Fruit fly (Drosophila melanogaster) Kc167 (cell line): ENCODE results near the gene Ntf-2.

Experiments
- Myc ChIP-seq: fragments of >200 bp; optimal IDR thresholded peaks from 2 replicates; lab custom pipeline; 2017; ENCODE audit warnings: missing external identifiers
- Sin3A ChIP-seq: fragments of >200 bp; optimal IDR thresholded peaks from 2 replicates; lab custom pipeline; 2018; ENCODE audit warnings: missing external identifiers
- h ChIP-seq: fragments of >200 bp; optimal IDR thresholded peaks from 3 replicates; lab custom pipeline; 2018; ENCODE audit warnings: missing external identifiers
- insv ChIP-seq: fragments of >200 bp; optimal IDR thresholded peaks from 3 replicates; lab custom pipeline; 2018; ENCODE audit warnings: missing external identifiers
- psq ChIP-seq: fragments of >200 bp; optimal IDR thresholded peaks from 2 replicates; lab custom pipeline; 2017; ENCODE audit warnings: missing external identifiers
- ttk ChIP-seq: sonication (Bioruptor generic); optimal IDR thresholded peaks from 2 replicates; lab custom pipeline; 2017; ENCODE audit warnings: missing external identifiers

The Ntf-2 gene

DNA sequence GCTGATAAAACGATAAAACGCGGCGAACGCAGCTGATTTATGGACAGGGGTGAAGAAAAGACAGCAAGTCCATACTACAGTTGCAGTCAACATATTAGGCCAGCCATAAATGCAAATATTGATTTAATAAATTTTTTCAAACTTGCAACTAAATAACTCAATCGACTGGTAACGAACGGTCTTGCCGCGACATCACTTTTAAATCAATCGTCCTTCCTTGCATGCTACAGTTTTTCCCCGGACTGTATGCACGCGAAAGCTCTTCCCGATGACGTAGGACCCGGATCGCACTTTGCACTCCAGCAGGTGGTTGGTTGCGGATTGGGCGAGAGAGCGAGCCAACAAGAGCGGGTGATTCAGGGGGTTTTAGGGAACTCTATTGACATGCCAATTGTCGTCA is 29.7 kb downstream of the Ntf-2 start:
- no peak for TF ChIP-seq ttk
- no peak for TF ChIP-seq Sin3A (lab: Kevin White, UChicago)
- TF ChIP-seq h (lab: Kevin White, UChicago), result no peak
- no peak for TF ChIP-seq insv (lab: Kevin White, UChicago)
- TF ChIP-seq psq (lab: Kevin White, UChicago), result no peak
- no peak for TF ChIP-seq Myc

DNA sequence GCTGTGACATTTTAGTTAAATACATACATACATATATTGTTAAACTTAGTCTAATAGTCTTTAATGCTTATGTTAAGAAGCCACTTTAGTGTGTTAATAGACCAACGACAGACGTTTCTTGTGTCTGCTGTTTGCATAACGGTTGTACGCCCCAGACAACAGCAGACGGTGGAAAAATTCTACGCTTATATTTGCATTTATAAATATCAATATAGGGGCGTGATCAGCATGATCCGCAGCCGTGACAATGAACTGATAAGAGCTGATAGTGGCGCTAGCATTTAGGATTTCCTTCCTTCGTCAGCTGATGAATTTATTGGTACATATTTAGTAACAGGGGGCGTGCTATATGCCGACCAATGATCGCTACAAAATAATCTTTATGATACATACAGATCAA is 30.5 kb downstream of the Ntf-2 start:
- TF ChIP-seq h (lab: Kevin White, UChicago) (no peak), Sin3A (lab: Kevin White, UChicago) (no peak), psq (lab: Kevin White, UChicago) (no peak), ttk (no peak), insv (lab: Kevin White, UChicago) (no peak), Myc (no peak)

DNA sequence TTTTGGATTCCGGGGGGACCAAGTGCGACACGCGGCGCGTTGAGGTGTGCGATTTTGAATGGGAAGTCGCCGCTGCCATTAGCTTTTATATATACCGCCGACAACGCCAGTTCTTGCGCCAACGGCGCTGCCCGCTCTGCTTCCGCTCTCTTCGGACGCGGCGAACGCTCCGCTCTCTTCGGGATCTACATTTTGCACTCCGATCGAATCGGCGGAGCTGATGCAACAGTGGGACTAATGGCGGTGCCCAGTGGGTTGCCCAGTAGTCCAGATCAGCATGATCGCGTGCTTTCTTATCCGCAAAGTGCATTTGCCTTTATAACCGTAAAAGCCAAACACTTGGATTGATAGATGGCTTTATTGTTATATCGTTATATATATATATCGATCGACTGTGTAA is 32.2 kb downstream of the Ntf-2 start, which contains the start of gene CG32512:
Gene CG32512, minus strand, starts transcription at position 67 of the 400 bp plus-strand sequence.
- TF ChIP-seq insv (lab: Kevin White, UChicago) (no peak), Myc (no peak), ttk (no peak), Sin3A (lab: Kevin White, UChicago) (no peak), psq (lab: Kevin White, UChicago) (no peak), h (lab: Kevin White, UChicago) (no peak)

dm6 chrX:21067908-21068307 is 32.6 kb downstream of the Ntf-2 start:
- TF ChIP-seq h (lab: Kevin White, UChicago) (no peak), ttk (no peak), psq (lab: Kevin White, UChicago) (no peak), Myc (no peak), Sin3A (lab: Kevin White, UChicago) (no peak), insv (lab: Kevin White, UChicago) (no peak)

DNA sequence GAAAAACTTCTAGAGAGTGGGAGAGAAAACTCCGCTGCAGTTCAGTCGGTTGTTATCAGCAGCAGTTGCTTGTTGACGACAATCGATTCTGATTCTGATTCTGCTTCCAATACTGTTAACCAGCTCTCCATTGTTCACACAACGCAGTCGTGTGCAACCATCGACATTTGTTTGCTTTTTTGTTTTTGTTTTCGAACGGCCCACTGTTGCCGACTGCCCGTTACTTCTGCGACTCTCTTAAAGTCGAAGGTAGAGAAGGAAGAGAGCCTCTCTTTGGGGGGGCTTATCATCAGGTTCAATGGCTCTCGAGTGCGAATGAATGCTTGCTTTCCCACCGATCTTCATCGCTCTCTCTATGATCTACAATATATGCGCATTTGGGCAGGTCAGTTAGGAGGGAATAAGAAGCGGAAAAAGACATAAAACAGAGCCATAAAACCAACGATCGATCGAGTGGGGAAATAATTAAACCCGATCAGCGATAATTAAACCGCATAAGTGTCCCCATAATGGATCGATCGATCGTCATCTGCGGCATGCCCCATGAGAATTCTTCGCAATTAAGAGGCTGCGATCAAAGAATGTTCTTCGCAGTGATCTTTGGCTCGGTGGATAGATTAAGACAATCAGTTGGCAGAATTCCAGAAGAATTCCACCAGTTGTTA is 36.6 kb downstream of the Ntf-2 start:
- no peak for TF ChIP-seq Sin3A (lab: Kevin White, UChicago)
- no peak for TF ChIP-seq Myc
- no peak for TF ChIP-seq h (lab: Kevin White, UChicago)
- no peak for TF ChIP-seq insv (lab: Kevin White, UChicago)
- no peak for TF ChIP-seq psq (lab: Kevin White, UChicago)
- no peak for TF ChIP-seq ttk

DNA sequence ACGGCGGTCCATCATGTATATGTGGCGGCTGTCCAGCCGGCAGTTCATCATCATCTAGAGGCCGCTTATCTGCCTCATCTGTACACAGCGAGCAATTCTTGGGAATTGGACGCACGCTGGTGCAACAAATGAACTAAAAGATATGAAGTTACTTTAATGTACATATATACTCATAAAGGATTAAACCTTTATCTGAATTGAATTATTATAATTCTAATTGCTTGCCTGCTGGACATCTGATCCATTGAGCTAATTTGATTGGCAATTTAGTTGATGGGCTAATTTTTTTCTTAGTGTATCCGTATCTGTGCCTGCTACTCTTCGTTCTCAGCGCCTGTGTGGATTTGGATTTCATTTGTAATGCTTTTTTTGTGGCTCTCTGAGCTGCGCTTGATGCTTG is 37.7 kb downstream of the Ntf-2 start:
- no peak for TF ChIP-seq psq (lab: Kevin White, UChicago)
- no peak for TF ChIP-seq Sin3A (lab: Kevin White, UChicago)
- TF ChIP-seq h (lab: Kevin White, UChicago), result no peak
- no peak for TF ChIP-seq ttk

- TF ChIP-seq ttk, result no peak
- no peak for TF ChIP-seq psq (lab: Kevin White, UChicago)
- TF ChIP-seq h (lab: Kevin White, UChicago), result no peak
- no peak for TF ChIP-seq Myc
- TF ChIP-seq Sin3A (lab: Kevin White, UChicago), result no peak
- no peak for TF ChIP-seq insv (lab: Kevin White, UChicago)
Observed at dm6 chrX:21073641-21074328, 38.5 kb downstream of the Ntf-2 start.

- TF ChIP-seq ttk, result no peak
- TF ChIP-seq Sin3A (lab: Kevin White, UChicago), result no peak
Observed at dm6 chrX:21074329-21074708, 39.0 kb downstream of the Ntf-2 start.

DNA sequence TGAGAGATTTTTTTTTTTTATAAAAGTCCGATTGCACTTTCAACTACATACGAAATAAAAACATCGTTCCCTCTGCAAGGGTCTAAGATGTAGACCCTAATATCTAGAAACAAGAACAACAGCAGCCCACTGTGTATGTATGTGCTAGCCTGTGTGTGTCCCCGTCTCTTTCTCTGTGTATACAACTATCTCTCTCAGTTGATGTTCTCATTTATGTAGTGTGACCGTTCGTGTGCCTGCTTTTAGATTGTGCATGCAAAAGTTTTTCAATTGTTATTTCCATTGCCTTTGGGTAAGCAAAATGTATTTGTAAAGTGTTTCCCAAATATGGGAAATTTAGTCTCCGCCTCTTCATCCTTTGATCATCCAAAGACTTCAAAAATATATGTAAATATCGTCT is 45.1 kb downstream of the Ntf-2 start:
- TF ChIP-seq h (lab: Kevin White, UChicago), result no peak
- no peak for TF ChIP-seq ttk
- TF ChIP-seq Myc, result no peak
- no peak for TF ChIP-seq psq (lab: Kevin White, UChicago)
- no peak for TF ChIP-seq insv (lab: Kevin White, UChicago)
- no peak for TF ChIP-seq Sin3A (lab: Kevin White, UChicago)

DNA sequence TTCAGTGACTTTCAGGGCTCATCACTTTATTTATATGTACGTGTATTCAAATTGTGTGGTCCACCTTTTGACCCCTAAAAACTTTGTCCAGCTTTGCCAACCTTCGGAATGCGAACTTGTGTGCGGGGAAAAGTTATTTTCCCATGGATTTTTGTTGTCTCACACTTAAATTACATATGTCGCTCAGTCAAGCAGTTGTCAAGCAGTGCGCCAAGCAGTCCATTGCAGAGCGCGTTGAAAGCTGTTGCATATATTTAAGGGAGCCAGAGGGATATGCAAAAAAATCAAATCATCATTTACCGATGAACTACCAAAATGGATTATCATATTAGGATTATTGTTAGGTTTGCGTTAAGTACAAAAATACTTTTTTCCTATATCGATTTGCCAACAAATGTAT is 48.0 kb downstream of the Ntf-2 start:
- TF ChIP-seq ttk, result no peak
- no peak for TF ChIP-seq insv (lab: Kevin White, UChicago)
- no peak for TF ChIP-seq Sin3A (lab: Kevin White, UChicago)
- TF ChIP-seq psq (lab: Kevin White, UChicago), result no peak
- TF ChIP-seq h (lab: Kevin White, UChicago), result no peak
